Worm (Caenorhabditis elegans): Measurements from ENCODE around the gene H40L08.8.

Gene H40L08.8

ce11 chrX:15120545-15120944 is 43.1 kb upstream of the H40L08.8 start:
- TF ChIP-seq gmeb-1 (tag; optimal IDR thresholded peaks at IDR 0.05) = no peak
- no peak for TF ChIP-seq crh-2 (tag; optimal IDR thresholded peaks at IDR 0.05)
- TF ChIP-seq skn-1 (tag; optimal IDR thresholded peaks at IDR 0.05) = no peak

ce11 chrX:15116514-15116913 is 39.1 kb upstream of the H40L08.8 start, which contains the start of gene R07D5.2:
TSS of gene R07D5.2 (minus strand) at chrX:15116614.
- no peak for TF ChIP-seq nhr-21 (tag; optimal IDR thresholded peaks at IDR 0.05)
- TF ChIP-seq nhr-23 (tag; optimal IDR thresholded peaks at IDR 0.05) = no peak
- no peak for TF ChIP-seq ceh-82 (tag; optimal IDR thresholded peaks at IDR 0.05)
- TF ChIP-seq unc-55 (GFP tag; optimal IDR thresholded peaks at IDR 0.05) = no peak
- no peak for TF ChIP-seq lin-13 (GFP tag; optimal IDR thresholded peaks at IDR 0.05)
- TF ChIP-seq nhr-25 (tag; optimal IDR thresholded peaks at IDR 0.05) = no peak
- no peak for TF ChIP-seq ama-1 (optimal IDR thresholded peaks at IDR 0.05)
- TF ChIP-seq egl-27 (tag; optimal IDR thresholded peaks at IDR 0.05) = no peak
- no peak for TF ChIP-seq lin-11 (tag; optimal IDR thresholded peaks at IDR 0.05)
- TF ChIP-seq ztf-1 (GFP tag; conservative IDR thresholded peaks at IDR 0.05) = no peak
- TF ChIP-seq nhr-12 (tag; optimal IDR thresholded peaks at IDR 0.05) = no peak
- TF ChIP-seq elt-1 (tag; optimal IDR thresholded peaks at IDR 0.05) = no peak
- TF ChIP-seq ceh-16 (tag; optimal IDR thresholded peaks at IDR 0.05) = no peak
- no peak for TF ChIP-seq aly-2 (tag; optimal IDR thresholded peaks at IDR 0.05)
- no peak for TF ChIP-seq unc-39 (tag; optimal IDR thresholded peaks at IDR 0.05)
- TF ChIP-seq R02D3.7 (tag; optimal IDR thresholded peaks at IDR 0.05) = no peak
- TF ChIP-seq peb-1 (tag; optimal IDR thresholded peaks at IDR 0.05) = no peak
- TF ChIP-seq gmeb-1 (tag; optimal IDR thresholded peaks at IDR 0.05) = no peak
- no peak for TF ChIP-seq fos-1 (tag; optimal IDR thresholded peaks at IDR 0.05)

ce11 chrX:15115748-15116147 is 38.3 kb upstream of the H40L08.8 start:
- TF ChIP-seq F13H6.1 (tag; optimal IDR thresholded peaks at IDR 0.05) (no peak), nhr-11 (tag; optimal IDR thresholded peaks at IDR 0.05) (no peak), nhr-6 (tag; optimal IDR thresholded peaks at IDR 0.05) (no peak), lin-39 (tag; optimal IDR thresholded peaks at IDR 0.05) (no peak), lin-13 (GFP tag; optimal IDR thresholded peaks at IDR 0.05) (no peak), unc-39 (tag; optimal IDR thresholded peaks at IDR 0.05) (no peak), nhr-129 (tag; optimal IDR thresholded peaks at IDR 0.05) (no peak), crh-2 (tag; optimal IDR thresholded peaks at IDR 0.05) (no peak)

ce11 chrX:15112172-15112571 is 34.7 kb upstream of the H40L08.8 start:
- TF ChIP-seq unc-39 (tag; optimal IDR thresholded peaks at IDR 0.05) = no peak
- no peak for TF ChIP-seq lin-13 (GFP tag; optimal IDR thresholded peaks at IDR 0.05)
- no peak for TF ChIP-seq lin-11 (tag; optimal IDR thresholded peaks at IDR 0.05)
- no peak for TF ChIP-seq sma-3 (GFP tag; optimal IDR thresholded peaks at IDR 0.05)
- no peak for TF ChIP-seq ama-1 (optimal IDR thresholded peaks at IDR 0.05)
- no peak for TF ChIP-seq mbf-1 (tag; optimal IDR thresholded peaks at IDR 0.05)
- no peak for TF ChIP-seq nhr-25 (tag; optimal IDR thresholded peaks at IDR 0.05)
- TF ChIP-seq gmeb-1 (tag; optimal IDR thresholded peaks at IDR 0.05) = no peak
- no peak for TF ChIP-seq nhr-21 (tag; optimal IDR thresholded peaks at IDR 0.05)
- no peak for TF ChIP-seq elt-1 (tag; optimal IDR thresholded peaks at IDR 0.05)
- no peak for TF ChIP-seq nhr-10 (tag; optimal IDR thresholded peaks at IDR 0.05)
- TF ChIP-seq F13H6.1 (tag; optimal IDR thresholded peaks at IDR 0.05) = no peak
- no peak for TF ChIP-seq ztf-1 (GFP tag; conservative IDR thresholded peaks at IDR 0.05)
- no peak for TF ChIP-seq snpc-4 (tag; optimal IDR thresholded peaks at IDR 0.05)
- TF ChIP-seq ztf-11 (tag; optimal IDR thresholded peaks at IDR 0.05) = no peak
- no peak for TF ChIP-seq ceh-82 (tag; optimal IDR thresholded peaks at IDR 0.05)
- no peak for TF ChIP-seq R02D3.7 (tag; optimal IDR thresholded peaks at IDR 0.05)
- TF ChIP-seq nhr-77 (tag; optimal IDR thresholded peaks at IDR 0.05) = no peak
- no peak for TF ChIP-seq mdl-1 (tag; optimal IDR thresholded peaks at IDR 0.05)

ce11 chrX:15107747-15108252 is 30.4 kb upstream of the H40L08.8 start, which contains the start of gene mlt-9:
TSS of gene mlt-9 (minus strand) at chrX:15107797.
- no peak for TF ChIP-seq F13H6.1 (tag; optimal IDR thresholded peaks at IDR 0.05)
- no peak for TF ChIP-seq R02D3.7 (tag; optimal IDR thresholded peaks at IDR 0.05)
- no peak for TF ChIP-seq nhr-25 (tag; optimal IDR thresholded peaks at IDR 0.05)
- no peak for TF ChIP-seq C34F6.9 (tag; optimal IDR thresholded peaks at IDR 0.05)
- no peak for TF ChIP-seq nhr-129 (tag; optimal IDR thresholded peaks at IDR 0.05)
- no peak for TF ChIP-seq egl-27 (tag; optimal IDR thresholded peaks at IDR 0.05)
- no peak for TF ChIP-seq nhr-21 (tag; optimal IDR thresholded peaks at IDR 0.05)
- TF ChIP-seq nhr-23 (tag; optimal IDR thresholded peaks at IDR 0.05) = no peak
- no peak for TF ChIP-seq sma-9 (GFP tag; optimal IDR thresholded peaks at IDR 0.05)
- no peak for TF ChIP-seq sma-9 (tag; optimal IDR thresholded peaks at IDR 0.05)
- TF ChIP-seq peb-1 (tag; optimal IDR thresholded peaks at IDR 0.05) = no peak
- no peak for TF ChIP-seq unc-62 (GFP tag; optimal IDR thresholded peaks at IDR 0.05)
- TF ChIP-seq aly-2 (tag; optimal IDR thresholded peaks at IDR 0.05) = no peak
- no peak for TF ChIP-seq nhr-11 (tag; optimal IDR thresholded peaks at IDR 0.05)
- no peak for TF ChIP-seq snpc-4 (tag; optimal IDR thresholded peaks at IDR 0.05)
